Worm (Caenorhabditis elegans): ENCODE results near the gene srv-17.

srv-17 gene

ce11 chrIV:5870072-5870471 lies at the start of gene srv-17:
srv-17 (minus strand) TSS chrIV:5870172.
- no peak for TF ChIP-seq tra-4 (tag; optimal IDR thresholded peaks at IDR 0.05)
- no peak for TF ChIP-seq hnd-1 (tag; optimal IDR thresholded peaks at IDR 0.05)
- TF ChIP-seq tbx-37 (GFP tag; conservative IDR thresholded peaks at IDR 0.05) = no peak
- no peak for TF ChIP-seq F13C5.2 (tag; optimal IDR thresholded peaks at IDR 0.05)
- no peak for TF ChIP-seq ets-7 (tag; optimal IDR thresholded peaks at IDR 0.05)

DNA sequence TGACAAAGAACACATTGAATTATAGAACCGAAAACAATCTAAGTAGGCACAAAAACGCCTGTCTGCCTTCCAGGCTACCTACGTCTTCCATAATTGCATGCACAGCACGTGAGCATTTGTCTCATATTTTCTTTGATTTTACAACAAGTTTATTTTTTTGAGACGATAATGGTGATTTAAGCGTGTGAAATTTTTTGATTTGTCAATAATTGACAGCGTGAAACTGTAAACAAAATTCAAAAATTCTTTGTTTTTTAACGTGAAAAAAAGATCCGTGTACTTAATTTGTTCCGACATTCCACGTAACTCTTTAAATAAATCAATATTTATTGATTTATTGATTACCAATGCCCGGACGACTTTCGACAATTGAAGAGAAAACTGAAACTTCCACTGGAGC lies 47.1 kb upstream of the srv-17 start, which contains the start of gene dhhc-13:
TSS of gene dhhc-13 (plus strand) at position 301 of the 400 bp plus-strand sequence.
- TF ChIP-seq hmg-4 (GFP tag; optimal IDR thresholded peaks at IDR 0.05) = no peak

DNA sequence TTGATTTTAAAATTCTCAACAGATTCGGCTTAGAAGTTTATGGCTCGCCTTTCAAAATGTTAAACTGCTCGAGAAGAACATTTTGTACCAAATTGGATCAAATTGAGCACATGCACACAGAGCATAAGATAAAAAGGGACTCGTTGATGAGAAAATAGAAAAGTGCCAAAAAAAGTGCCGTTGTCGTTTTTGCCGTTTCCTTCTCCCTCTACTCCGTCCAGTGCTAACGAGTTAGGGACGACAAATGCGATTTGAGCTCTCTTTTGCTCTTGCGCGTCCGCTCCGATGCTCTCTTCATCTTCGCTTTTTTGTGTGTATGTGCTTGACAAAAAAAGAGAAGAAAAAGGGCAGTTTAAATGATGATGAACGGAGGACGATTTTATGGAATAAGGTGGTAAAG lies 45.2 kb upstream of the srv-17 start:
- TF ChIP-seq ceh-36 (tag; optimal IDR thresholded peaks at IDR 0.05) (no peak), F13C5.2 (tag; optimal IDR thresholded peaks at IDR 0.05) (no peak)

ce11 chrIV:5903305-5903778 lies 33.4 kb upstream of the srv-17 start, which contains the start of gene H04M03.12:
H04M03.12 (minus strand) TSS chrIV:5903355.
- no peak for TF ChIP-seq flt-1 (GFP tag; IDR thresholded peaks at IDR 0.05)

- TF ChIP-seq tbx-11 (GFP tag; IDR thresholded peaks at IDR 0.05) (no peak), ets-7 (tag; optimal IDR thresholded peaks at IDR 0.05) (no peak), F13C5.2 (tag; optimal IDR thresholded peaks at IDR 0.05) (no peak), hmg-4 (GFP tag; optimal IDR thresholded peaks at IDR 0.05) (no peak), flt-1 (GFP tag; IDR thresholded peaks at IDR 0.05) (no peak), B0310.2 (tag; optimal IDR thresholded peaks at IDR 0.05) (no peak), hmbx-1 (tag; optimal IDR thresholded peaks at IDR 0.05) (no peak), scrt-1 (GFP tag; IDR thresholded peaks at IDR 0.05) (no peak), sea-1 (GFP tag; conservative IDR thresholded peaks at IDR 0.05) (no peak), tbx-37 (GFP tag; conservative IDR thresholded peaks at IDR 0.05) (no peak), hnd-1 (tag; optimal IDR thresholded peaks at IDR 0.05) (no peak), aly-1 (tag; optimal IDR thresholded peaks at IDR 0.05) (no peak), ceh-36 (tag; optimal IDR thresholded peaks at IDR 0.05) (no peak), ceh-13 (GFP tag; optimal IDR thresholded peaks at IDR 0.05) (no peak)
Measured at ce11 chrIV:5902730-5903129, 32.8 kb upstream of the srv-17 start.

DNA sequence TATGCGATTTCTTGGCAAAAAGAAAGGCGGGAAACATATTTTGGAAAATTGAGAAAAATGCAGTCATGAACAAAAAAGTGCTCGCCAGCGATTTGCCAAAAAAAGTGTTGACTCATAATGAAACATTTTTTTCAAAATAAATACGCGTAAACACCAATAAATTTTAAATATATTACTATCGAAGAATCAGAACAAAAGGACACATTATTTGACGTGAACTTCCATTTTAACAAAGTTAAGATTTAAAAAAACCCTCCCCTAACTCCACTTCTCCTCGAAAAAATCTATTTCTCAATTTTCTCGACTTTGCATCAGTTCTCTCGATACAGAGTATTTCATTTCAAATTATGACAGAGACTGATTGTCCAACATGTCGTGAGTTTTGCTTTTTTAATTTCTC lies 26.4 kb upstream of the srv-17 start, which contains the start of gene pck-3:
TSS of gene pck-3 (plus strand) at position 301 of the 400 bp plus-strand sequence.
- TF ChIP-seq ceh-13 (GFP tag; optimal IDR thresholded peaks at IDR 0.05) (no peak), flt-1 (GFP tag; IDR thresholded peaks at IDR 0.05) (no peak)

DNA sequence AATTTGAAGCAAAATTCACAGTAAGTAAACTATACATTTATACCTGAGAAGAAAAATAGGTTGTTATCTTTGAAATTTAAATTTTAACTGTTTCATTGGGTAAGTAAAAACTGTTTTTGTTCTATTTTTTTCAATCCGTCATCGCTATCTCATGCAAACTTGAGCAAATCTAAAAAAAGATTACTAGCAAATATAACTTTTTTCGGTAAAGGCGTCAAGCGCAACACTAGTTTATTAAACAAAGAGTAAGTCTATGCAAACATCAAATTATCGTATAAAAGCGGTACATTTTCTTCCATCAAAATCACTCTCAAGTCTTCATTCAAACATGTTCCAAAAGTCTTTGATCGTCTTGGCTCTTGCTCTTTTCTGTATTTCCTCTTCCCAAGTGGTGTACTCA lies 25.2 kb upstream of the srv-17 start, which contains the start of gene nspb-6:
TSS of gene nspb-6 (plus strand) at position 301 of the 400 bp plus-strand sequence.
- TF ChIP-seq B0310.2 (tag; optimal IDR thresholded peaks at IDR 0.05) (no peak), pes-1 (GFP tag; IDR thresholded peaks at IDR 0.05) (no peak), hmbx-1 (tag; optimal IDR thresholded peaks at IDR 0.05) (no peak), hmg-4 (GFP tag; optimal IDR thresholded peaks at IDR 0.05) (no peak), hnd-1 (tag; optimal IDR thresholded peaks at IDR 0.05) (no peak), flt-1 (GFP tag; IDR thresholded peaks at IDR 0.05) (no peak), ama-1 (optimal IDR thresholded peaks at IDR 0.05) (no peak), ceh-36 (tag; optimal IDR thresholded peaks at IDR 0.05) (no peak), F13C5.2 (tag; optimal IDR thresholded peaks at IDR 0.05) (no peak), ceh-13 (GFP tag; optimal IDR thresholded peaks at IDR 0.05) (no peak), tbx-11 (GFP tag; IDR thresholded peaks at IDR 0.05) (no peak), sea-1 (GFP tag; conservative IDR thresholded peaks at IDR 0.05) (no peak), aly-1 (tag; optimal IDR thresholded peaks at IDR 0.05) (no peak), tra-4 (tag; optimal IDR thresholded peaks at IDR 0.05) (no peak), scrt-1 (GFP tag; IDR thresholded peaks at IDR 0.05) (no peak), tbx-37 (GFP tag; conservative IDR thresholded peaks at IDR 0.05) (no peak), ets-7 (tag; optimal IDR thresholded peaks at IDR 0.05) (no peak)

- TF ChIP-seq hnd-1 (tag; optimal IDR thresholded peaks at IDR 0.05) (no peak), tra-4 (tag; optimal IDR thresholded peaks at IDR 0.05) (no peak)
Measured at ce11 chrIV:5891265-5891664, 21.3 kb upstream of the srv-17 start, which contains the start of gene H04M03.3. H04M03.3 (plus strand) TSS chrIV:5891565.

ce11 chrIV:5886605-5887004 lies 16.6 kb upstream of the srv-17 start:
- TF ChIP-seq F13C5.2 (tag; optimal IDR thresholded peaks at IDR 0.05) = no peak
- TF ChIP-seq hmg-4 (GFP tag; optimal IDR thresholded peaks at IDR 0.05) = no peak
- TF ChIP-seq ets-7 (tag; optimal IDR thresholded peaks at IDR 0.05) = no peak
